Worm (Caenorhabditis elegans): Measurements from ENCODE around the gene Y54G2A.13.

- TF ChIP-seq T22C8.4 (GFP tag; IDR thresholded peaks at IDR 0.05), result no peak
- TF ChIP-seq tab-1 (GFP tag; IDR thresholded peaks at IDR 0.05), result no peak
- no peak for TF ChIP-seq flt-1 (GFP tag; IDR thresholded peaks at IDR 0.05)
- TF ChIP-seq ztf-23 (GFP tag; IDR thresholded peaks at IDR 0.05), result no peak
- no peak for TF ChIP-seq cog-1 (tag; optimal IDR thresholded peaks at IDR 0.05)
- no peak for TF ChIP-seq ztf-29 (GFP tag; IDR thresholded peaks at IDR 0.05)
- no peak for TF ChIP-seq med-1 (GFP tag; optimal IDR thresholded peaks at IDR 0.05; ENCODE audit: insufficient read depth)
Observed at ce11 chrIV:2770067-2770466, 49.5 kb downstream of the Y54G2A.13 start.
